Fruit fly (Drosophila melanogaster): ENCODE data around the gene CG14014.

CG14014 gene

DNA sequence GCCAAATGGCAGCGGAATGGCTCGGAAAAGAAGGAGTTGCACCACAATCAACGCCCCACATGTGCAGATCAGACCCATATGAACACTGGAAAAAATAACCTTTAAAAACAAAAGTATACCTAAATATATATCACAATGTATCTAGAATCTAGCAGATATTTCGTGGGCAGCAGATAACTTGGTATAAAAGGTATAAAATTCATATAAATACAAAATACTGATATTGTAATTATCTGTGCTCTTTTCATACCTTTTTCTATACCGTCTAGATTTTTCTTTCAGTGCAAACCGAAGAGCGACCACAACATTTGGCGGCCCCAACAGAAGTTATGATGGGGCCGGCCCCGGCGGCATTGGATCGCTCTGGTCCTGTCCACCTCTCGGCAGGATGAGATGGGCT, 49.3 kb downstream of the CG14014 start:
- no peak for TF ChIP-seq noc (tag; optimal IDR thresholded peaks at IDR 0.05)
